Worm (Caenorhabditis elegans) whole organism, L2 larva: ENCODE data around the gene srx-85.
A peak's percentile ranks its signal among the peaks of the same experiment; 100 is the strongest.

Experiments
- C34F6.9 ChIP-seq: fragments of 150-350 bp; optimal IDR thresholded peaks from 2 replicates; lab custom pipeline; 2014; ENCODE audit warnings: missing biosample characterization, missing genetic modification characterization
- F13H6.1 ChIP-seq: sonication (generic microtip); optimal IDR thresholded peaks from 2 replicates; lab custom pipeline; 2016; ENCODE audit warnings: missing genetic modification characterization, missing compliant biosample characterization
- R02D3.7 ChIP-seq: fragments of 150-350 bp; optimal IDR thresholded peaks from 2 replicates; lab custom pipeline; 2014; ENCODE audit warnings: missing biosample characterization, missing genetic modification characterization
- Y55F3AM.14 ChIP-seq: fragments of 200-800 bp; sonication (Bioruptor generic); optimal IDR thresholded peaks from 2 replicates; lab custom pipeline; 2018; ENCODE audit warnings: mild to moderate bottlenecking, missing genetic modification characterization, missing compliant biosample characterization
- ZK546.5 ChIP-seq: sonication (generic microtip); optimal IDR thresholded peaks from 2 replicates; lab custom pipeline; 2017; ENCODE audit warnings: missing biosample characterization, missing genetic modification characterization
- ama-1 ChIP-seq: fragments of 150-350 bp; optimal IDR thresholded peaks from 2 replicates; lab custom pipeline; 2018; ENCODE audit warnings: inconsistent platforms
- blmp-1 ChIP-seq: sonication (generic microtip); optimal IDR thresholded peaks from 2 replicates; lab custom pipeline; 2017; ENCODE audit warnings: missing genetic modification characterization, mild to moderate bottlenecking, missing compliant biosample characterization, antibody characterized with exemption, moderate library complexity; ENCODE audit not compliant: insufficient read depth
- ceh-16 ChIP-seq: fragments of 150-350 bp; optimal IDR thresholded peaks from 2 replicates; lab custom pipeline; 2014; ENCODE audit warnings: missing biosample characterization, missing genetic modification characterization
- crh-2 ChIP-seq: sonication (generic microtip); optimal IDR thresholded peaks from 2 replicates; lab custom pipeline; 2017; ENCODE audit warnings: missing biosample characterization, missing genetic modification characterization
- egl-27 ChIP-seq: sonication (generic microtip); optimal IDR thresholded peaks from 3 replicates; lab custom pipeline; 2017; ENCODE audit warnings: missing biosample characterization, missing genetic modification reagents, missing genetic modification characterization
- elt-1 ChIP-seq: fragments of 150-350 bp; optimal IDR thresholded peaks from 2 replicates; lab custom pipeline; 2014; ENCODE audit warnings: missing biosample characterization, missing genetic modification characterization
- elt-3 ChIP-seq: sonication (generic microtip); optimal IDR thresholded peaks from 2 replicates; lab custom pipeline; 2017; ENCODE audit warnings: missing biosample characterization, missing genetic modification characterization
- fos-1 ChIP-seq: fragments of 150-350 bp; optimal IDR thresholded peaks from 2 replicates; lab custom pipeline; 2014; ENCODE audit warnings: missing biosample characterization, missing genetic modification characterization
- gmeb-1 ChIP-seq: fragments of 150-350 bp; optimal IDR thresholded peaks from 2 replicates; lab custom pipeline; 2014; ENCODE audit warnings: missing biosample characterization, missing genetic modification characterization
- lin-11 ChIP-seq: fragments of 150-350 bp; sonication (generic microtip); optimal IDR thresholded peaks from 2 replicates; lab custom pipeline; 2014; ENCODE audit warnings: missing biosample characterization, missing genetic modification characterization, inconsistent platforms, mixed read lengths
- lin-13 ChIP-seq: fragments of 150-350 bp; optimal IDR thresholded peaks from 2 replicates; lab custom pipeline; 2014; ENCODE audit warnings: missing biosample characterization, missing genetic modification reagents, missing genetic modification characterization
- lin-39 ChIP-seq: fragments of 150-350 bp; optimal IDR thresholded peaks from 2 replicates; lab custom pipeline; 2014; ENCODE audit warnings: missing biosample characterization, missing genetic modification reagents, missing genetic modification characterization
- lsy-2 ChIP-seq, 2 experiments: fragments of 150-350 bp in 1 of 2; sonication (generic microtip) in 1 of 2; optimal IDR thresholded peaks; 2 replicates each; lab custom pipeline; 2014 to 2017; ENCODE audit warnings: missing biosample characterization in 2 of 2, missing genetic modification characterization in 2 of 2
- mab-5 ChIP-seq: fragments of 150-350 bp; optimal IDR thresholded peaks from 2 replicates; lab custom pipeline; 2014; ENCODE audit warnings: missing biosample characterization, missing genetic modification characterization
- nhr-12 ChIP-seq: fragments of 150-350 bp; optimal IDR thresholded peaks from 2 replicates; lab custom pipeline; 2014; ENCODE audit warnings: missing biosample characterization, missing genetic modification characterization
- nhr-129 ChIP-seq: fragments of 150-350 bp; optimal IDR thresholded peaks from 2 replicates; lab custom pipeline; 2014; ENCODE audit warnings: missing biosample characterization, missing genetic modification characterization
- nhr-21 ChIP-seq: fragments of 150-350 bp; optimal IDR thresholded peaks from 2 replicates; lab custom pipeline; 2014; ENCODE audit warnings: missing biosample characterization, missing genetic modification characterization
- nhr-23 ChIP-seq: fragments of 150-350 bp; optimal IDR thresholded peaks from 2 replicates; lab custom pipeline; 2014; ENCODE audit warnings: missing biosample characterization, missing genetic modification reagents, missing genetic modification characterization
- nhr-25 ChIP-seq: fragments of 150-350 bp; sonication (generic microtip); optimal IDR thresholded peaks from 3 replicates; lab custom pipeline; 2014; ENCODE audit warnings: missing biosample characterization, missing genetic modification characterization
- nhr-6 ChIP-seq: fragments of 150-350 bp; optimal IDR thresholded peaks from 2 replicates; lab custom pipeline; 2014; ENCODE audit warnings: missing biosample characterization, missing genetic modification characterization
- peb-1 ChIP-seq: fragments of 150-350 bp; optimal IDR thresholded peaks from 2 replicates; lab custom pipeline; 2014; ENCODE audit warnings: missing biosample characterization, missing genetic modification characterization
- sem-4 ChIP-seq: fragments of 150-350 bp; optimal IDR thresholded peaks from 2 replicates; lab custom pipeline; 2014; ENCODE audit warnings: missing biosample characterization, missing genetic modification reagents, missing genetic modification characterization
- skn-1 ChIP-seq: sonication (generic microtip); optimal IDR thresholded peaks from 2 replicates; lab custom pipeline; 2017; ENCODE audit warnings: missing biosample characterization, missing genetic modification characterization
- sma-3 ChIP-seq: sonication (generic microtip); optimal IDR thresholded peaks from 2 replicates; lab custom pipeline; 2016; ENCODE audit warnings: missing genetic modification reagents, missing genetic modification characterization, missing compliant biosample characterization
- sma-9 ChIP-seq, 2 experiments: fragments of 150-350 bp in 1 of 2; sonication (generic microtip) in 1 of 2; optimal IDR thresholded peaks; 2 replicates each; lab custom pipeline; 2014 to 2016; ENCODE audit warnings: missing genetic modification characterization in 2 of 2, mild to moderate bottlenecking in 1 of 2, missing biosample characterization in 1 of 2, missing compliant biosample characterization in 1 of 2, missing genetic modification reagents in 1 of 2, moderate library complexity in 1 of 2
- snpc-4 ChIP-seq: fragments of 150-350 bp; optimal IDR thresholded peaks from 2 replicates; lab custom pipeline; 2014; ENCODE audit warnings: missing biosample characterization, missing genetic modification characterization
- unc-39 ChIP-seq: fragments of 150-350 bp; optimal IDR thresholded peaks from 2 replicates; lab custom pipeline; 2014; ENCODE audit warnings: missing biosample characterization, missing genetic modification characterization
- unc-55 ChIP-seq: fragments of 150-350 bp; sonication (generic microtip); optimal IDR thresholded peaks from 3 replicates; lab custom pipeline; 2014; ENCODE audit warnings: missing biosample characterization, missing genetic modification reagents, missing genetic modification characterization
- unc-62 ChIP-seq: fragments of 150-350 bp; optimal IDR thresholded peaks from 2 replicates; lab custom pipeline; 2014; ENCODE audit warnings: missing biosample characterization, missing genetic modification reagents, missing genetic modification characterization
- ztf-11 ChIP-seq: sonication (generic microtip); optimal IDR thresholded peaks from 2 replicates; lab custom pipeline; 2017; ENCODE audit warnings: missing biosample characterization, missing genetic modification characterization
- ztf-4 ChIP-seq: fragments of 150-350 bp; optimal IDR thresholded peaks from 2 replicates; lab custom pipeline; 2014; ENCODE audit warnings: missing biosample characterization, missing genetic modification characterization

Gene srx-85

ce11 chrV:11521448-11521847, 31.0 kb upstream of the srx-85 start, which contains the start of gene pafo-1 (continued):
- TF ChIP-seq R02D3.7 (tag; lab: Kevin White, UChicago) (peak; percentile 58), lsy-2 (tag; optimal IDR thresholded peaks at IDR 0.05; lab: Kevin White, UChicago) (peak; percentile 87 to 93), lin-13 (GFP tag; lab: Kevin White, UChicago) (peak; percentile 84), lin-39 (tag; lab: Kevin White, UChicago) (no peak), nhr-6 (peak; percentile 49), sem-4 (peak; percentile 63)
- TF ChIP-seq, all 48 proteins: peak for 30

ce11 chrV:11525338-11525737, 27.1 kb upstream of the srx-85 start:
- TF ChIP-seq blmp-1 = peak; percentile 59
- TF ChIP-seq nhr-25 (tag; lab: Kevin White, UChicago) = peak; percentile 61
- TF ChIP-seq F13H6.1 = peak; percentile 59
- no peak for TF ChIP-seq ceh-16 (tag; lab: Kevin White, UChicago)
- TF ChIP-seq, all 48 proteins: peak for 3

- TF ChIP-seq ceh-16 (tag; lab: Kevin White, UChicago) (no peak), nhr-25 (tag; lab: Kevin White, UChicago) (peak; percentile 53)
Observed at ce11 chrV:11526927-11527491, 25.5 kb upstream of the srx-85 start.

- TF ChIP-seq ama-1 (lab: Kevin White, UChicago) = no peak
- no peak for TF ChIP-seq C34F6.9 (tag; lab: Kevin White, UChicago)
- TF ChIP-seq F13H6.1 = no peak
- no peak for TF ChIP-seq mab-5 (tag; lab: Kevin White, UChicago)
- TF ChIP-seq nhr-23 = no peak
- TF ChIP-seq ceh-16 (tag; lab: Kevin White, UChicago) = no peak
Observed at ce11 chrV:11527531-11527930, 24.9 kb upstream of the srx-85 start, which contains the start of gene ccch-1. ccch-1 (plus strand) TSS chrV:11527831.

- no peak for TF ChIP-seq skn-1 (tag; lab: Kevin White, UChicago)
- peak; percentile 13 for TF ChIP-seq nhr-129
- peak; percentile 30 for TF ChIP-seq nhr-25 (tag; lab: Kevin White, UChicago)
Observed at ce11 chrV:11528633-11529327, 23.7 kb upstream of the srx-85 start.

- TF ChIP-seq F13H6.1 (peak; percentile 82), sma-9 (GFP tag; optimal IDR thresholded peaks at IDR 0.05; lab: Kevin White, UChicago) (peak; percentile 44), sma-9 (tag; optimal IDR thresholded peaks at IDR 0.05; lab: Kevin White, UChicago) (no peak), ztf-11 (tag; lab: Kevin White, UChicago) (no peak), nhr-129 (peak; percentile 41), nhr-12 (tag; lab: Kevin White, UChicago) (no peak), ZK546.5 (tag; lab: Kevin White, UChicago) (no peak), elt-1 (tag; lab: Kevin White, UChicago) (no peak), R02D3.7 (tag; lab: Kevin White, UChicago) (no peak)
- TF ChIP-seq, all 48 proteins: peak for 3
Observed at ce11 chrV:11529541-11529940, 22.9 kb upstream of the srx-85 start.

- no peak for TF ChIP-seq elt-3 (tag; lab: Kevin White, UChicago)
- no peak for TF ChIP-seq unc-39 (tag; lab: Kevin White, UChicago)
- no peak for TF ChIP-seq unc-55 (GFP tag; lab: Kevin White, UChicago)
- peak; percentile 32 for TF ChIP-seq egl-27 (tag; lab: Kevin White, UChicago)
- peak; percentile 47 for TF ChIP-seq nhr-21 (tag; lab: Kevin White, UChicago)
- no peak for TF ChIP-seq lin-11 (tag; lab: Kevin White, UChicago)
- peak; percentile 18 for TF ChIP-seq fos-1
- peak; percentile 82 for TF ChIP-seq sma-3 (GFP tag; lab: Kevin White, UChicago)
- peak; percentile 53 for TF ChIP-seq crh-2 (tag; lab: Kevin White, UChicago)
- TF ChIP-seq gmeb-1 (tag; lab: Kevin White, UChicago) = no peak
- TF ChIP-seq ceh-16 (tag; lab: Kevin White, UChicago) = peak; percentile 53
- TF ChIP-seq ZK546.5 (tag; lab: Kevin White, UChicago) = no peak
- TF ChIP-seq ztf-4 (tag; lab: Kevin White, UChicago) = peak; percentile 16
- TF ChIP-seq nhr-129 = peak; percentile 80
- TF ChIP-seq unc-62 (GFP tag; lab: Kevin White, UChicago) = no peak
- peak in 1 of 2 experiments; percentile 45 for TF ChIP-seq lsy-2 (tag; optimal IDR thresholded peaks at IDR 0.05; lab: Kevin White, UChicago)
- TF ChIP-seq peb-1 (tag; lab: Kevin White, UChicago) = no peak
- peak; percentile 16 for TF ChIP-seq snpc-4 (tag; lab: Kevin White, UChicago)
- peak; percentile 24 for TF ChIP-seq C34F6.9 (tag; lab: Kevin White, UChicago)
- TF ChIP-seq nhr-25 (tag; lab: Kevin White, UChicago) = peak; percentile 96
- TF ChIP-seq skn-1 (tag; lab: Kevin White, UChicago) = no peak
- TF ChIP-seq Y55F3AM.14 = peak; percentile 45
- TF ChIP-seq nhr-6 = peak; percentile 73
- peak; percentile 48 for TF ChIP-seq F13H6.1
- TF ChIP-seq blmp-1 = peak; percentile 97
- TF ChIP-seq sma-9 (GFP tag; optimal IDR thresholded peaks at IDR 0.05; lab: Kevin White, UChicago) = peak; percentile 65
- TF ChIP-seq sma-9 (tag; optimal IDR thresholded peaks at IDR 0.05; lab: Kevin White, UChicago) = no peak
- TF ChIP-seq, all 48 proteins: peak for 17
Observed at ce11 chrV:11531100-11531499, 21.4 kb upstream of the srx-85 start.
